Fruit fly (Drosophila melanogaster): Measurements from ENCODE around the gene CG5984.
A peak's percentile ranks its signal among the peaks of the same experiment; 100 is the strongest.

Gene CG5984

dm6 chr3R:27253136-27253920 lies 5.5 kb upstream of the CG5984 start, which contains the start of gene pll (continued):
- TF ChIP-seq CG8089 (GFP tag; optimal IDR thresholded peaks at IDR 0.05) (peak; percentile 38), CG2116 (GFP tag; optimal IDR thresholded peaks at IDR 0.05) (peak; percentile 61), gce (GFP tag; IDR thresholded peaks at IDR 0.05) (peak; percentile 79; the same call in 2 of the 3 replicates), CG8924 (tag; optimal IDR thresholded peaks at IDR 0.05) (peak; percentile 77), Elba2 (GFP tag; optimal IDR thresholded peaks at IDR 0.05) (peak; percentile 45), Dek (tag; optimal IDR thresholded peaks at IDR 0.05) (peak; percentile 78), cg (GFP tag; optimal IDR thresholded peaks at IDR 0.05) (peak; percentile 75), ro (GFP tag; IDR thresholded peaks at IDR 0.05) (peak; percentile 59; the same call in 1 of the 2 replicates), CG4617 (GFP tag; optimal IDR thresholded peaks at IDR 0.05; ENCODE audit: borderline replicate concordance) (peak; percentile 94), her (GFP tag; optimal IDR thresholded peaks at IDR 0.05) (no peak), CG10565 (GFP tag; optimal IDR thresholded peaks at IDR 0.05) (peak; percentile 42), Adf1 (GFP tag; IDR thresholded peaks at IDR 0.05) (peak; percentile 67), pan (optimal IDR thresholded peaks at IDR 0.05) (no peak), pan (GFP tag; optimal IDR thresholded peaks at IDR 0.05 in 1 of 2, IDR thresholded peaks at IDR 0.05 in 1 of 2) (peak in 1 of 2 experiments; percentile 94), CoRest (tag; optimal IDR thresholded peaks at IDR 0.05) (peak; percentile 84), Jarid2 (GFP tag; optimal IDR thresholded peaks at IDR 0.05) (peak; percentile 28), CG8290 (GFP tag; optimal IDR thresholded peaks at IDR 0.05) (no peak), CG8290 (tag; optimal IDR thresholded peaks at IDR 0.05) (no peak), HmgZ (tag; optimal IDR thresholded peaks at IDR 0.05) (peak; percentile 85), Abd-B (GFP tag; optimal IDR thresholded peaks at IDR 0.05) (peak; percentile 83), trh (GFP tag; optimal IDR thresholded peaks at IDR 0.05) (peak; percentile 22), Lim3 (GFP tag; IDR thresholded peaks at IDR 0.05) (0 out of 2 replicates have a peak, but pooled peaks have one; percentile 7), Fer2 (tag; optimal IDR thresholded peaks at IDR 0.05) (peak; percentile 66), seq (GFP tag; IDR thresholded peaks at IDR 0.05) (peak; percentile 69; the same call in 1 of the 2 replicates), CG18011 (GFP tag; optimal IDR thresholded peaks at IDR 0.05) (peak; percentile 48), Sry-β (GFP tag; optimal IDR thresholded peaks at IDR 0.05) (no peak), CkIIα-i1 (GFP tag; IDR thresholded peaks at IDR 0.05) (no peak), crc (GFP tag; optimal IDR thresholded peaks at IDR 0.05) (peak; percentile 64), Vsx1 (GFP tag; optimal IDR thresholded peaks at IDR 0.05) (no peak), pho (GFP tag; optimal IDR thresholded peaks at IDR 0.05) (peak; percentile 78), CG17612 (GFP tag; IDR thresholded peaks at IDR 0.05) (0 out of 2 replicates have a peak, but pooled peaks have one; percentile 26), Dip3 (GFP tag; optimal IDR thresholded peaks at IDR 0.05) (peak; percentile 64), pfk (GFP tag; optimal IDR thresholded peaks at IDR 0.05) (no peak), CG2129 (GFP tag; IDR thresholded peaks at IDR 0.05; ENCODE audit: partially characterized antibody) (no peak), CG10267 (tag; optimal IDR thresholded peaks at IDR 0.05) (peak; percentile 80), CG1792 (GFP tag; optimal IDR thresholded peaks at IDR 0.05) (peak; percentile 26), CG10654 (GFP tag; optimal IDR thresholded peaks at IDR 0.05) (peak; percentile 75), CG15073 (GFP tag; optimal IDR thresholded peaks at IDR 0.05) (no peak), CG10366 (GFP tag; IDR thresholded peaks at IDR 0.05) (peak; percentile 90), HHEX (GFP tag; optimal IDR thresholded peaks at IDR 0.05) (peak; percentile 51), CG32532 (GFP tag; IDR thresholded peaks at IDR 0.05) (peak; percentile 93), esg (GFP tag; conservative IDR thresholded peaks at IDR 0.05) (peak; percentile 83), Kr (GFP tag; optimal IDR thresholded peaks at IDR 0.05) (no peak), CG9797 (GFP tag; optimal IDR thresholded peaks at IDR 0.05) (peak; percentile 96), Hey (tag; optimal IDR thresholded peaks at IDR 0.05) (no peak), CG18599 (GFP tag; optimal IDR thresholded peaks at IDR 0.05) (peak; percentile 88), CG12391 (tag; optimal IDR thresholded peaks at IDR 0.05) (peak; percentile 92), CG17912 (GFP tag; optimal IDR thresholded peaks at IDR 0.05) (no peak), tx (GFP tag; optimal IDR thresholded peaks at IDR 0.05) (peak; percentile 65)
